Fruit fly (Drosophila melanogaster) whole organism, prepupa: ENCODE measurements around the gene nolo.
A peak's percentile ranks its signal among the peaks of the same experiment; 100 is the strongest.

Experiments
- Blimp-1 ChIP-seq: fragments of 200-800 bp; sonication (Bioruptor generic); optimal IDR thresholded peaks from 3 replicates; lab custom pipeline; 2017; ENCODE audit warnings: missing biosample characterization, missing genetic modification characterization, mild to moderate bottlenecking, moderate library complexity, missing genetic modification reagents
- CG11902 ChIP-seq: fragments of 200-800 bp; sonication (Bioruptor generic); optimal IDR thresholded peaks from 3 replicates; lab custom pipeline; 2016; ENCODE audit warnings: missing biosample characterization, missing genetic modification characterization
- CG3032 ChIP-seq: fragments of 200-800 bp; optimal IDR thresholded peaks from 2 replicates; lab custom pipeline; 2019; ENCODE audit warnings: missing biosample characterization, mild to moderate bottlenecking, missing genetic modification characterization, moderate library complexity
- CG6854 ChIP-seq: fragments of 200-800 bp; sonication (Bioruptor generic); optimal IDR thresholded peaks from 2 replicates; lab custom pipeline; 2017; ENCODE audit warnings: missing biosample characterization, mild to moderate bottlenecking, missing genetic modification characterization
- CG8119 ChIP-seq: fragments of 200-800 bp; sonication (Bioruptor generic); IDR thresholded peaks from 3 replicates; pipeline ENCODE4 v1.3.6; 2022; ENCODE audit warnings: missing biosample characterization, missing genetic modification characterization
- Hr39 ChIP-seq: fragments of 200-800 bp; sonication (Bioruptor generic); optimal IDR thresholded peaks from 2 replicates; lab custom pipeline; 2016; ENCODE audit warnings: missing biosample characterization, missing genetic modification characterization
- acj6 ChIP-seq: fragments of 200-800 bp; sonication (Bioruptor generic); optimal IDR thresholded peaks from 3 replicates; lab custom pipeline; 2016; ENCODE audit warnings: missing biosample characterization, missing genetic modification characterization
- vri ChIP-seq: fragments of 200-800 bp; sonication (Bioruptor generic); optimal IDR thresholded peaks from 3 replicates; lab custom pipeline; 2016; ENCODE audit warnings: missing biosample characterization, mild to moderate bottlenecking, missing genetic modification characterization

- no peak for TF ChIP-seq acj6 (GFP tag; lab: Kevin White, UChicago)
- TF ChIP-seq CG3032 (tag; lab: Kevin White, UChicago), result peak; percentile 53
- no peak for TF ChIP-seq CG11902
- TF ChIP-seq Hr39 (GFP tag; lab: Kevin White, UChicago), result no peak
- TF ChIP-seq Blimp-1 (GFP tag; lab: Kevin White, UChicago), result no peak
- TF ChIP-seq CG8119 (GFP tag; lab: Robert Waterston, UW), result no peak
- no peak for TF ChIP-seq vri (GFP tag; lab: Kevin White, UChicago)
- no peak for TF ChIP-seq CG6854 (GFP tag; lab: Kevin White, UChicago)
Observed at dm6 chr2L:21658529-21659009, 25.3 kb upstream of the nolo start, which contains the start of gene Cul2.
